Fruit fly (Drosophila melanogaster) S2 (cell line): ENCODE results near the gene CG9391.

Experiments
- CG8478 ChIP-seq: fragments of >200 bp; optimal IDR thresholded peaks from 2 replicates; lab custom pipeline; 2018
- CTCF ChIP-seq, 2 experiments: fragments of >200 bp; optimal IDR thresholded peaks; 2 replicates each; lab custom pipeline; 2018

- no peak for TF ChIP-seq CTCF (optimal IDR thresholded peaks at IDR 0.05; lab: Kevin White, UChicago)
- TF ChIP-seq CG8478 = no peak
These were observed 6.6 kb downstream of the CG9391 start for dm6 chr3L:21261403-21262164.
